Worm (Caenorhabditis elegans) whole organism, young adult: ENCODE data around the gene zhit-1.

Source experiments
- B0261.1 ChIP-seq: sonication (generic microtip); optimal IDR thresholded peaks from 2 replicates; lab custom pipeline; 2016; ENCODE audit warnings: mild to moderate bottlenecking, missing genetic modification characterization, moderate library complexity, missing compliant biosample characterization
- B0336.3 ChIP-seq: fragments of 200-800 bp; sonication (Bioruptor generic); IDR thresholded peaks from 2 replicates; pipeline ENCODE4 v1.3.6; 2022; ENCODE audit warnings: missing genetic modification characterization, missing compliant biosample characterization
- C17E4.6 ChIP-seq: fragments of 200-800 bp; sonication (Bioruptor generic); IDR thresholded peaks from 2 replicates; pipeline ENCODE4 v1.3.6; 2022; ENCODE audit warnings: missing genetic modification reagents, missing genetic modification characterization, missing compliant biosample characterization
- D2030.7 ChIP-seq: fragments of 200-800 bp; sonication (Bioruptor generic); IDR thresholded peaks from 2 replicates; pipeline ENCODE4 v1.3.6; 2022; ENCODE audit warnings: missing genetic modification reagents, missing genetic modification characterization, missing compliant biosample characterization
- F22D6.2 ChIP-seq: sonication (generic microtip); optimal IDR thresholded peaks from 2 replicates; lab custom pipeline; 2016; ENCODE audit warnings: mild to moderate bottlenecking, missing genetic modification characterization, missing compliant biosample characterization
- F52B5.7 ChIP-seq: sonication (generic microtip); optimal IDR thresholded peaks from 2 replicates; lab custom pipeline; 2016; ENCODE audit warnings: mild to moderate bottlenecking, missing genetic modification characterization, missing compliant biosample characterization
- F55B11.4 ChIP-seq: sonication (generic microtip); optimal IDR thresholded peaks from 2 replicates; lab custom pipeline; 2016; ENCODE audit warnings: missing compliant biosample characterization, missing genetic modification characterization, borderline replicate concordance; ENCODE audit not compliant: insufficient read depth
- T07F8.4 ChIP-seq: sonication (generic microtip); optimal IDR thresholded peaks from 2 replicates; lab custom pipeline; 2016; ENCODE audit warnings: mild to moderate bottlenecking, missing genetic modification characterization, moderate library complexity, missing compliant biosample characterization
- Y56A3A.18 ChIP-seq: fragments of 200-800 bp; sonication (Bioruptor generic); IDR thresholded peaks from 2 replicates; pipeline ENCODE4 v1.3.6; 2022; ENCODE audit warnings: missing genetic modification reagents, missing genetic modification characterization, missing compliant biosample characterization
- Y95B8A.8 ChIP-seq: fragments of 200-800 bp; sonication (Bioruptor generic); IDR thresholded peaks from 2 replicates; pipeline ENCODE4 v1.3.6; 2022; ENCODE audit warnings: missing genetic modification reagents, missing genetic modification characterization, missing compliant biosample characterization
- ZK185.1 ChIP-seq: sonication (generic microtip); optimal IDR thresholded peaks from 2 replicates; lab custom pipeline; 2016; ENCODE audit warnings: mild to moderate bottlenecking, missing genetic modification characterization, missing compliant biosample characterization; ENCODE audit not compliant: poor library complexity, severe bottlenecking
- bed-1 ChIP-seq: fragments of 200-800 bp; sonication (Bioruptor generic); IDR thresholded peaks from 2 replicates; pipeline ENCODE4 v1.3.6; 2022; ENCODE audit warnings: missing genetic modification reagents, missing genetic modification characterization, missing compliant biosample characterization
- bed-2 ChIP-seq: fragments of 200-800 bp; sonication (Bioruptor generic); IDR thresholded peaks from 2 replicates; pipeline ENCODE4 v1.3.6; 2022; ENCODE audit warnings: missing genetic modification reagents, missing genetic modification characterization, missing compliant biosample characterization
- cebp-1 ChIP-seq, 2 experiments: fragments of 200-800 bp in 1 of 2; sonication (Bioruptor generic) in 1 of 2; sonication (generic microtip) in 1 of 2; IDR thresholded peaks in 1 of 2; optimal IDR thresholded peaks in 1 of 2; 2 replicates each; pipeline versions ENCODE4 v1.3.6 to Lab custom; 2017 to 2022; ENCODE audit warnings: missing compliant biosample characterization in 2 of 2, missing genetic modification characterization in 2 of 2, mild to moderate bottlenecking in 1 of 2, missing genetic modification reagents in 1 of 2, moderate library complexity in 1 of 2
- ceh-100 ChIP-seq: fragments of 200-800 bp; sonication (Bioruptor generic); IDR thresholded peaks from 2 replicates; pipeline ENCODE4 v1.3.6; 2022; ENCODE audit warnings: missing genetic modification reagents, missing genetic modification characterization, missing compliant biosample characterization
- ceh-79 ChIP-seq: sonication (generic microtip); optimal IDR thresholded peaks from 2 replicates; lab custom pipeline; 2017; ENCODE audit warnings: mild to moderate bottlenecking, missing genetic modification characterization, missing compliant biosample characterization
- die-1 ChIP-seq: sonication (generic microtip); optimal IDR thresholded peaks from 2 replicates; lab custom pipeline; 2016; ENCODE audit warnings: missing genotype, mild to moderate bottlenecking, missing genetic modification characterization, missing compliant biosample characterization
- dpl-1 ChIP-seq: fragments of 150-350 bp; optimal IDR thresholded peaks from 2 replicates; lab custom pipeline; 2014; ENCODE audit warnings: missing biosample characterization, missing genetic modification reagents, missing genetic modification characterization
- efl-1 ChIP-seq: fragments of 150-350 bp; optimal IDR thresholded peaks from 2 replicates; lab custom pipeline; 2014; ENCODE audit warnings: missing biosample characterization, missing genetic modification reagents, missing genetic modification characterization
- egl-18 ChIP-seq: fragments of 200-800 bp; sonication (Bioruptor generic); IDR thresholded peaks from 2 replicates; pipeline ENCODE4 v1.3.6; 2022; ENCODE audit warnings: missing genetic modification reagents, missing genetic modification characterization, missing compliant biosample characterization
- egrh-3 ChIP-seq: fragments of 200-800 bp; sonication (Bioruptor generic); IDR thresholded peaks from 2 replicates; pipeline ENCODE4 v1.3.6; 2022; ENCODE audit warnings: missing genetic modification reagents, missing genetic modification characterization, missing compliant biosample characterization
- ets-4 ChIP-seq: fragments of 200-800 bp; sonication (Bioruptor generic); optimal IDR thresholded peaks from 2 replicates; lab custom pipeline; 2018; ENCODE audit warnings: mild to moderate bottlenecking, missing genetic modification characterization, missing compliant biosample characterization
- fkh-3 ChIP-seq: sonication (generic microtip); optimal IDR thresholded peaks from 2 replicates; lab custom pipeline; 2016; ENCODE audit warnings: mild to moderate bottlenecking, missing genetic modification characterization, missing compliant biosample characterization
- hlh-12 ChIP-seq: sonication (generic microtip); optimal IDR thresholded peaks from 2 replicates; lab custom pipeline; 2016; ENCODE audit warnings: missing genetic modification characterization, missing compliant biosample characterization
- hmg-1.2 ChIP-seq: fragments of 200-800 bp; sonication (Bioruptor generic); IDR thresholded peaks from 2 replicates; pipeline ENCODE4 v1.3.6; 2022; ENCODE audit warnings: missing genetic modification reagents, missing genetic modification characterization, missing compliant biosample characterization
- hsf-1 ChIP-seq: fragments of 200-800 bp; sonication (Bioruptor generic); IDR thresholded peaks from 2 replicates; pipeline ENCODE4 v1.3.6; 2022; ENCODE audit warnings: missing genetic modification reagents, missing genetic modification characterization, missing compliant biosample characterization
- lin-54 ChIP-seq: fragments of 200-800 bp; sonication (Bioruptor generic); optimal IDR thresholded peaks from 2 replicates; lab custom pipeline; 2018; ENCODE audit warnings: mild to moderate bottlenecking, missing genetic modification characterization, missing compliant biosample characterization
- lsl-1 ChIP-seq: fragments of 200-800 bp; sonication (Bioruptor generic); optimal IDR thresholded peaks from 2 replicates; lab custom pipeline; 2018; ENCODE audit warnings: mild to moderate bottlenecking, missing genetic modification characterization, moderate library complexity, missing compliant biosample characterization
- madf-10 ChIP-seq: sonication (generic microtip); optimal IDR thresholded peaks from 2 replicates; lab custom pipeline; 2016; ENCODE audit warnings: mild to moderate bottlenecking, missing genetic modification characterization, missing compliant biosample characterization
- madf-6 ChIP-seq: fragments of 200-800 bp; sonication (Bioruptor generic); IDR thresholded peaks from 2 replicates; pipeline ENCODE4 v1.3.6; 2022; ENCODE audit warnings: missing genetic modification reagents, missing genetic modification characterization, missing compliant biosample characterization
- nfya-2 ChIP-seq: fragments of 200-800 bp; sonication (Bioruptor generic); IDR thresholded peaks from 2 replicates; pipeline ENCODE4 v1.3.6; 2022; ENCODE audit warnings: missing genetic modification reagents, missing genetic modification characterization, missing compliant biosample characterization
- nfyb-1 ChIP-seq: fragments of 200-800 bp; sonication (Bioruptor generic); IDR thresholded peaks from 2 replicates; pipeline ENCODE4 v1.3.6; 2022; ENCODE audit warnings: missing genetic modification reagents, missing genetic modification characterization, missing compliant biosample characterization
- nhr-27 ChIP-seq: fragments of 200-800 bp; sonication (Bioruptor generic); optimal IDR thresholded peaks from 2 replicates; lab custom pipeline; 2018; ENCODE audit warnings: mild to moderate bottlenecking, missing genetic modification characterization, moderate library complexity, missing compliant biosample characterization
- rcor-1 ChIP-seq: fragments of 200-800 bp; sonication (Bioruptor generic); IDR thresholded peaks from 2 replicates; pipeline ENCODE4 v1.3.6; 2022; ENCODE audit warnings: missing genetic modification reagents, missing genetic modification characterization, missing compliant biosample characterization
- rpc-1 ChIP-seq, 2 experiments: fragments of 150-350 bp in 1 of 2; sonication (generic microtip) in 1 of 2; optimal IDR thresholded peaks; 2 replicates each; lab custom pipeline; 2014 to 2018; ENCODE audit warnings: missing biosample characterization in 1 of 2, missing genetic modification characterization in 1 of 2, missing genetic modification reagents in 1 of 2, missing genotype in 1 of 2
- sdz-38 ChIP-seq: sonication (generic microtip); optimal IDR thresholded peaks from 2 replicates; lab custom pipeline; 2016; ENCODE audit warnings: missing genotype, missing genetic modification characterization, missing compliant biosample characterization
- sea-2 ChIP-seq: fragments of 200-800 bp; sonication (Bioruptor generic); IDR thresholded peaks from 2 replicates; pipeline ENCODE4 v1.3.6; 2022; ENCODE audit warnings: missing genetic modification characterization, missing compliant biosample characterization
- snpc-4 ChIP-seq, 5 experiments: fragments of 150-350 bp in 1 of 5; sonication (generic microtip) in 4 of 5; optimal IDR thresholded peaks; 2 replicates each; lab custom pipeline; 2014 to 2018; ENCODE audit warnings: missing genetic modification characterization in 5 of 5, missing biosample characterization in 3 of 5, antibody characterized with exemption in 2 of 5, mild to moderate bottlenecking in 2 of 5, missing compliant biosample characterization in 2 of 5, missing genotype in 2 of 5, moderate library complexity in 2 of 5, missing genetic modification reagents in 1 of 5
- sptf-2 ChIP-seq: fragments of 200-800 bp; sonication (Bioruptor generic); optimal IDR thresholded peaks from 2 replicates; lab custom pipeline; 2018; ENCODE audit warnings: mild to moderate bottlenecking, missing genetic modification characterization, missing compliant biosample characterization
- tlf-1 ChIP-seq: fragments of 200-800 bp; sonication (Bioruptor generic); optimal IDR thresholded peaks from 2 replicates; lab custom pipeline; 2018; ENCODE audit warnings: mild to moderate bottlenecking, missing genetic modification characterization, missing compliant biosample characterization
- unc-130 ChIP-seq: sonication (generic microtip); optimal IDR thresholded peaks from 2 replicates; lab custom pipeline; 2016; ENCODE audit warnings: missing genetic modification reagents, missing genetic modification characterization, missing compliant biosample characterization
- zim-3 ChIP-seq: sonication (generic microtip); optimal IDR thresholded peaks from 2 replicates; lab custom pipeline; 2017; ENCODE audit warnings: mild to moderate bottlenecking, missing genetic modification characterization, moderate library complexity, missing compliant biosample characterization
- ztf-18 ChIP-seq: sonication (generic microtip); optimal IDR thresholded peaks from 2 replicates; lab custom pipeline; 2016; ENCODE audit warnings: missing genotype, mild to moderate bottlenecking, missing genetic modification characterization, missing compliant biosample characterization
- ztf-6 ChIP-seq: fragments of 200-800 bp; sonication (Bioruptor generic); IDR thresholded peaks from 2 replicates; pipeline ENCODE4 v1.3.6; 2022; ENCODE audit warnings: missing genetic modification reagents, missing genetic modification characterization, missing compliant biosample characterization

Gene zhit-1

DNA sequence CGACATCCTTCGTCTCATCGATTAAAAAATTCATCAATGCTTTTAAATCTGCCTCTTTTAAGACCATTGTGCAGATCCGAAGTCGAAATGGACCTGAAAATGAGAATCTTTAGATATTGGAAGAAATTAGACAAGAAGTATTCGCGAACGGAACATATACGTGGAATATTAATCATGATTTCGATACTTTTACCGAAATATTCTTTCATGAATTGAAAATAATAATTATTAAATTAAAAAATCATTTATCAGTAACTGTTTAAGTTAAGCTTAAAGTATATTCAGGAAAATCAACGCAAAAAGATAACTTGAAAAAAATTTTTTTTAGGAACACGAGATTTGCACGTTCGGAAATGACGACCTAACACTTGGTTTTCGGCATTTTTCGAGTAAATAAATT, 4.9 kb upstream of the zhit-1 start, which contains the start of gene CD4.8:
CD4.8 (minus strand) TSS at position 101 of the 400 bp plus-strand sequence.
- TF ChIP-seq ztf-18 (tag; lab: Kevin White, UChicago) = no peak
- no peak for TF ChIP-seq madf-10 (tag; lab: Kevin White, UChicago)
- no peak for TF ChIP-seq Y56A3A.18 (GFP tag; lab: Robert Waterston, UW)
- TF ChIP-seq bed-2 = no peak
- no peak for TF ChIP-seq rpc-1 (optimal IDR thresholded peaks at IDR 0.05; lab: Kevin White, UChicago)
- no peak for TF ChIP-seq rpc-1 (tag; optimal IDR thresholded peaks at IDR 0.05; lab: Kevin White, UChicago)
- TF ChIP-seq ceh-100 (GFP tag; lab: Robert Waterston, UW) = no peak
- no peak for TF ChIP-seq die-1
- no peak for TF ChIP-seq tlf-1 (GFP tag; lab: Kevin White, UChicago)
- no peak for TF ChIP-seq ztf-6
- no peak for TF ChIP-seq egrh-3 (GFP tag; lab: Robert Waterston, UW)
- no peak for TF ChIP-seq ets-4
- no peak for TF ChIP-seq bed-1
- no peak for TF ChIP-seq T07F8.4
- no peak for TF ChIP-seq fkh-3 (tag; lab: Kevin White, UChicago)
- TF ChIP-seq F55B11.4 (tag; lab: Kevin White, UChicago) = no peak
- TF ChIP-seq sdz-38 (tag; lab: Kevin White, UChicago) = no peak
- TF ChIP-seq lsl-1 = no peak
- TF ChIP-seq B0261.1 (tag; lab: Kevin White, UChicago) = no peak
- no peak for TF ChIP-seq ZK185.1 (tag; lab: Kevin White, UChicago)

DNA sequence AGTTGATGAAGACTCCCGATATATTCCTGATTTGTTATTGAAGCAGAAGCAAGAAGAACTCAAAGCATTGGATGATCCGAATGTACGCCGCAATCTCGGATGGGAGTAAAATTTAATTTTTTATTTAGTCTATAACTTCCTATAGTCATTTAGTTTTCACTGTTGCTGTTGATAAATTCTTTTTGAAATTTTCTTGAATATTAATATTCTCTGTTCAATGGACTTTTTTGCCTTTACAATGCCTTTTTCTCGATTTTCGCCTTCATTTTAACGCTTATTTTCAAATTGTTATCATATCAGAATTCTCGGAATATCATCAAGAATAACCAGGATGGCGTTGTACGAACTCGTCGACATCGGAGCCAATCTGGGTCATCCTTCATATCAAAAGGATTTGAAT, 2.0 kb downstream of the zhit-1 start, which contains the start of gene crn-2:
crn-2 (plus strand) TSS at position 301 of the 400 bp plus-strand sequence.
- TF ChIP-seq sea-2 (GFP tag; lab: Robert Waterston, UW) (no peak), hmg-1.2 (GFP tag; lab: Robert Waterston, UW) (no peak), nfya-2 (GFP tag; lab: Robert Waterston, UW) (no peak), hlh-12 (tag; lab: Kevin White, UChicago) (no peak)

DNA sequence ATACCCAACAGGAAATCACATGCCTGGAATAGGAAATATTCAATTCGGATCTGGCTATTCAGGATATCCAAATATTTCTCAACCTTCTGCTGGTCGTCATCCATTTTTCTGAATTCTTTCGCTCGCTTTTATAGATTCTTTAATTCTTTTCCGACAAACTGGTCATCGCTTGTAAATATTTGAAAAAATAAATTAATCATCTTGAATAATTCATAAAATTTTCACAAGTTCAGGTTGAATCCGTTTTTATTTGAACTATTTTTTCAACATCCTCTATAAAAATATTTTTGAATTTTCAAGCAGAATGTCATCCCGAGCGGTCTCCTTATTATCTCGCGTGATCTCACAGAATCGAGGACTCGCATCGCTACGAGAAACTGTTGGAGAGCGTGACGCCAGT, 2.9 kb downstream of the zhit-1 start, which contains the start of gene mrpl-48:
mrpl-48 (plus strand) TSS at position 301 of the 400 bp plus-strand sequence.
- peak; percentile 53; the same call in 1 of the 2 replicates for TF ChIP-seq B0336.3
- no peak for TF ChIP-seq unc-130 (GFP tag; lab: Kevin White, UChicago)
- no peak for TF ChIP-seq F22D6.2 (tag; lab: Kevin White, UChicago)
- peak; percentile 24; the same call in 1 of the 2 replicates for TF ChIP-seq D2030.7 (GFP tag; lab: Robert Waterston, UW)
- no peak for TF ChIP-seq F52B5.7
- TF ChIP-seq C17E4.6 = no peak
- TF ChIP-seq nhr-27 (tag; lab: Kevin White, UChicago) = no peak
- TF ChIP-seq hsf-1 = no peak
- no peak for TF ChIP-seq egl-18 (GFP tag; lab: Robert Waterston, UW)
- TF ChIP-seq efl-1 = no peak
- no peak for TF ChIP-seq Y95B8A.8

DNA sequence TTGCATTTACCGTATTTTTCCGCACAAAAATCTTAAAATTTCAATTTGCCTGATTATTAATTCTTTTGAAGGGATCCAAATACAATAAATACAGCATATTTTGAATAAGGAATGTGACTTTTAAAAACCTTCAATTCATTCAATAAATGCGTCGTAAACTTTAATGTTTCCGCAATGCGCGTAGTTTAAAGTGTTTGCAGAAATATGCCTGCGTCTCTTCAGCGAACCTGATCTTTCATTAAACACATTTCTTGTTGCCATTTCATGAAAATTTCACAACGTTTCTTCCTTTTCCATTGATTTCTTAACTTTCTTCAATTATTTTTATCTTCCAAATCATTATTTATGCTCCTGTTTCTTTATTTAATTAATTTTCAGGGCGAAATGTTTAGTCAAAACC, 4.0 kb downstream of the zhit-1 start, which contains the start of gene vps-37:
vps-37 (plus strand) TSS at position 378 of the 400 bp plus-strand sequence.
- TF ChIP-seq ZK185.1 (tag; lab: Kevin White, UChicago) (peak; percentile 77), C17E4.6 (no peak), sptf-2 (GFP tag; lab: Kevin White, UChicago) (no peak), nfyb-1 (GFP tag; lab: Robert Waterston, UW) (peak; percentile 12; the same call in 1 of the 2 replicates), Y56A3A.18 (GFP tag; lab: Robert Waterston, UW) (no peak), ceh-79 (tag; lab: Kevin White, UChicago) (no peak), hmg-1.2 (GFP tag; lab: Robert Waterston, UW) (peak; percentile 99), Y95B8A.8 (no peak), lin-54 (GFP tag; lab: Kevin White, UChicago) (peak; percentile 75), snpc-4 (GFP tag; optimal IDR thresholded peaks at IDR 0.05; lab: Kevin White, UChicago) (no peak), snpc-4 (tag; optimal IDR thresholded peaks at IDR 0.05; lab: Kevin White, UChicago) (peak in 3 of 4 experiments; percentile 33 to 55 (median 39)), ets-4 (no peak), rcor-1 (peak; percentile 80; the same call in 1 of the 2 replicates), cebp-1 (GFP tag; IDR thresholded peaks at IDR 0.05; lab: Robert Waterston, UW) (peak; percentile 36; the same call in 1 of the 2 replicates), cebp-1 (tag; optimal IDR thresholded peaks at IDR 0.05; lab: Kevin White, UChicago) (peak; percentile 83), zim-3 (tag; lab: Kevin White, UChicago) (no peak), dpl-1 (GFP tag; lab: Kevin White, UChicago) (peak; percentile 45), madf-6 (GFP tag; lab: Robert Waterston, UW) (peak; percentile 83)
